Worm (Caenorhabditis elegans): ENCODE results near the gene ZK353.10.

The ZK353.10 gene

DNA sequence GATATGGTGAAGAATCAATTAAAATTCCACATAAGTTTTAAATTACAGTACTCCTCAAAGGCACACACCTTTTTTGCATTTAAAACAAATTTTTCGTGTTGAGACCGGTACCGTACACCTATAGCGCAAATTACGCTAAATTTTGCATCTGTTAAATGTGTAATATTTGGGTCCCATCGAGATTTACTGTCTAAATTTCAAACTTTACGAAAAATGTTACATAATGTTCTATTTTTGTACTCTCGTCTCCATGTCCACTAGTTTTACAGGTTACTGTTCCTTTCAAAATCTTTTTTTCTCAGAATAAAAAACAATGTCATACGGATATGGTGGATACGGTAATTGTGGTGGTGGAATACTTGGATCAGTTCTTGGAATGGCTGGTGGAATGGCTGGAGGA lies 4.2 kb upstream of the ZK353.10 start, which contains the start of gene ZK353.2:
TSS of gene ZK353.2 (plus strand) at position 301 of the 400 bp plus-strand sequence.
- TF ChIP-seq lin-11 (tag; optimal IDR thresholded peaks at IDR 0.05) (no peak), C34F6.9 (tag; optimal IDR thresholded peaks at IDR 0.05) (no peak), unc-62 (GFP tag; optimal IDR thresholded peaks at IDR 0.05) (no peak), unc-55 (GFP tag; optimal IDR thresholded peaks at IDR 0.05) (no peak), lin-13 (GFP tag; optimal IDR thresholded peaks at IDR 0.05) (no peak), egl-27 (tag; optimal IDR thresholded peaks at IDR 0.05) (no peak), crh-2 (tag; optimal IDR thresholded peaks at IDR 0.05) (no peak), nhr-237 (tag; optimal IDR thresholded peaks at IDR 0.05) (no peak), nhr-6 (tag; optimal IDR thresholded peaks at IDR 0.05) (no peak), sem-4 (tag; optimal IDR thresholded peaks at IDR 0.05) (no peak), skn-1 (tag; optimal IDR thresholded peaks at IDR 0.05) (no peak)

ce11 chrIII:8395685-8396084 lies 1.5 kb upstream of the ZK353.10 start, which contains the start of gene ZK353.3:
Gene ZK353.3 (plus strand): TSS chrIII:8395985.
- TF ChIP-seq ceh-16 (tag; optimal IDR thresholded peaks at IDR 0.05) (no peak), elt-1 (tag; optimal IDR thresholded peaks at IDR 0.05) (no peak), peb-1 (tag; optimal IDR thresholded peaks at IDR 0.05) (no peak), skn-1 (tag; optimal IDR thresholded peaks at IDR 0.05) (no peak), fos-1 (tag; optimal IDR thresholded peaks at IDR 0.05) (no peak), F13H6.1 (tag; optimal IDR thresholded peaks at IDR 0.05) (no peak), nhr-10 (tag; optimal IDR thresholded peaks at IDR 0.05) (no peak), lin-11 (tag; optimal IDR thresholded peaks at IDR 0.05) (no peak), mab-5 (tag; optimal IDR thresholded peaks at IDR 0.05) (no peak)

ce11 chrIII:8392307-8392706 lies 1.9 kb downstream of the ZK353.10 start:
- TF ChIP-seq crh-2 (tag; optimal IDR thresholded peaks at IDR 0.05): no peak
- peak; percentile 73 for TF ChIP-seq C34F6.9 (tag; optimal IDR thresholded peaks at IDR 0.05)
- no peak for TF ChIP-seq gmeb-1 (tag; optimal IDR thresholded peaks at IDR 0.05)
- TF ChIP-seq lin-39 (tag; optimal IDR thresholded peaks at IDR 0.05): no peak
- TF ChIP-seq nhr-23 (tag; optimal IDR thresholded peaks at IDR 0.05): no peak
- TF ChIP-seq ztf-1 (GFP tag; conservative IDR thresholded peaks at IDR 0.05): no peak
- no peak for TF ChIP-seq elt-3 (tag; optimal IDR thresholded peaks at IDR 0.05)
- peak in 1 of 2 experiments; percentile 46 for TF ChIP-seq lsy-2 (tag; optimal IDR thresholded peaks at IDR 0.05)
- TF ChIP-seq ama-1 (optimal IDR thresholded peaks at IDR 0.05): no peak
- peak; percentile 51 for TF ChIP-seq zag-1 (tag; optimal IDR thresholded peaks at IDR 0.05)
- peak; percentile 20 for TF ChIP-seq F13H6.1 (tag; optimal IDR thresholded peaks at IDR 0.05)
- no peak for TF ChIP-seq alr-1 (tag; optimal IDR thresholded peaks at IDR 0.05)
- peak; percentile 19 for TF ChIP-seq lin-13 (GFP tag; optimal IDR thresholded peaks at IDR 0.05)
- peak; percentile 11 for TF ChIP-seq lin-11 (tag; optimal IDR thresholded peaks at IDR 0.05)
- peak; percentile 50 for TF ChIP-seq unc-55 (GFP tag; optimal IDR thresholded peaks at IDR 0.05)
- TF ChIP-seq nhr-25 (tag; optimal IDR thresholded peaks at IDR 0.05): no peak
- peak; percentile 4 for TF ChIP-seq fos-1 (tag; optimal IDR thresholded peaks at IDR 0.05)
- no peak for TF ChIP-seq snpc-4 (tag; optimal IDR thresholded peaks at IDR 0.05)
- no peak for TF ChIP-seq mdl-1 (tag; optimal IDR thresholded peaks at IDR 0.05)
- TF ChIP-seq ZK546.5 (tag; optimal IDR thresholded peaks at IDR 0.05): no peak
- TF ChIP-seq skn-1 (tag; optimal IDR thresholded peaks at IDR 0.05): no peak
- no peak for TF ChIP-seq nhr-77 (tag; optimal IDR thresholded peaks at IDR 0.05)
- peak; percentile 92 for TF ChIP-seq unc-39 (tag; optimal IDR thresholded peaks at IDR 0.05)
- no peak for TF ChIP-seq egl-27 (tag; optimal IDR thresholded peaks at IDR 0.05)
- peak; percentile 97 for TF ChIP-seq nhr-129 (tag; optimal IDR thresholded peaks at IDR 0.05)

DNA sequence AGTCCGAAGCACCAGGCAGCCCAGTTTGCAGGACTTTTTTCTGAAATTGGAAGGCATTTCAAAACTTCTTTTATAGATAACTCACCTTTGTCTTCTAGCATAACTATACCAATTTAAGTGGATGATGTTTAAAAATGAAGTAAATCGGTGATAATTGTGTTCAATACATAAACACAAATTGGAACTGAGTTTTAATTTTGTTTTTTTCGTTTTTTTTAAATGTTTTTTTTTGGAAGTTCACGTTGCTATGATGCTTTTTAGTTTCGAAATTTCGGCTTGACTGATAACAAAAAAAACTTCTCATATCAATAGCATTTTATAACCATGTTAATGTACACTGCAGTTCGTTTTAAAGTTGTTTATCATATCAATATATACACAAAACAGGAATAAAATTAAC lies 4.7 kb downstream of the ZK353.10 start, which contains the start of gene ZK353.4:
TSS of gene ZK353.4 (minus strand) at position 101 of the 400 bp plus-strand sequence.
- TF ChIP-seq nhr-11 (tag; optimal IDR thresholded peaks at IDR 0.05): no peak
- TF ChIP-seq ceh-82 (tag; optimal IDR thresholded peaks at IDR 0.05): no peak
- no peak for TF ChIP-seq lin-11 (tag; optimal IDR thresholded peaks at IDR 0.05)
- no peak for TF ChIP-seq nhr-237 (tag; optimal IDR thresholded peaks at IDR 0.05)
- no peak for TF ChIP-seq egl-27 (tag; optimal IDR thresholded peaks at IDR 0.05)
- no peak for TF ChIP-seq nhr-23 (tag; optimal IDR thresholded peaks at IDR 0.05)
- TF ChIP-seq R02D3.7 (tag; optimal IDR thresholded peaks at IDR 0.05): no peak
- no peak for TF ChIP-seq lin-39 (tag; optimal IDR thresholded peaks at IDR 0.05)
- TF ChIP-seq nhr-21 (tag; optimal IDR thresholded peaks at IDR 0.05): no peak
- TF ChIP-seq nhr-77 (tag; optimal IDR thresholded peaks at IDR 0.05): no peak
- no peak for TF ChIP-seq C34F6.9 (tag; optimal IDR thresholded peaks at IDR 0.05)
- TF ChIP-seq ceh-16 (tag; optimal IDR thresholded peaks at IDR 0.05): no peak
- no peak for TF ChIP-seq unc-62 (GFP tag; optimal IDR thresholded peaks at IDR 0.05)
- TF ChIP-seq sma-9 (GFP tag; optimal IDR thresholded peaks at IDR 0.05): no peak
- no peak for TF ChIP-seq sma-9 (tag; optimal IDR thresholded peaks at IDR 0.05)
- no peak for TF ChIP-seq F13H6.1 (tag; optimal IDR thresholded peaks at IDR 0.05)
- no peak for TF ChIP-seq Y55F3AM.14 (GFP tag; optimal IDR thresholded peaks at IDR 0.05)
- no peak for TF ChIP-seq unc-55 (GFP tag; optimal IDR thresholded peaks at IDR 0.05)
- TF ChIP-seq unc-39 (tag; optimal IDR thresholded peaks at IDR 0.05): no peak
- no peak for TF ChIP-seq ztf-4 (tag; optimal IDR thresholded peaks at IDR 0.05)
- no peak for TF ChIP-seq blmp-1 (tag; optimal IDR thresholded peaks at IDR 0.05; ENCODE audit: insufficient read depth)

All from whole organism, L2 larva.